Fruit fly (Drosophila melanogaster): Measurements from ENCODE around the gene Oga.

DNA sequence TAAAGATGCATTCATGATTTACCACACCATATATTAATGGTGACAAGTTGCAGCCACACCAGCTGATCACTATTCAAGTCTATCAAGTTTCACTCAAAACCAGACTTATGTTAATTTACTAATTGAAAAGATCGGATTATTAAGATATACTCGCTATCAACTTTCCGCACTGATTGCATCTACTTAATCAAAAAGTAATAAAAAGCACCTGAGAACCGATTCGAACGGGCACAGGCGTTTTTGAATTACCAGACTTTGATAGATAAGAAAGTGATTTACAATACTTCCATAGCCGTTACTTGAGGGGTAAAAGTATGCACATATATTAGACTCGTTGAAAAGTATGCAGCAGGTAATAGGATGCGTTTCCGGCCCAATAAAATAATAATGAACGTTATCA lies 22.5 kb downstream of the Oga start:
- TF ChIP-seq psq (optimal IDR thresholded peaks at IDR 0.05) (no peak), EcR (GFP tag; optimal IDR thresholded peaks at IDR 0.05) (no peak), usp (GFP tag; optimal IDR thresholded peaks at IDR 0.05) (no peak), Dll (optimal IDR thresholded peaks at IDR 0.05) (no peak), CG8478 (optimal IDR thresholded peaks at IDR 0.05) (no peak), pan (optimal IDR thresholded peaks at IDR 0.05) (no peak)
